Worm (Caenorhabditis elegans) whole organism, L1 larva: ENCODE data around the gene inx-1.

Source experiments
- aly-2 ChIP-seq: fragments of 150-350 bp; optimal IDR thresholded peaks from 2 replicates; lab custom pipeline; 2014; ENCODE audit warnings: missing biosample characterization, missing genetic modification characterization
- ces-1 ChIP-seq: fragments of 150-350 bp; optimal IDR thresholded peaks from 2 replicates; lab custom pipeline; 2014; ENCODE audit warnings: missing biosample characterization, missing genetic modification reagents, missing genetic modification characterization
- elt-2 ChIP-seq: sonication (generic microtip); optimal IDR thresholded peaks from 2 replicates; lab custom pipeline; 2016; ENCODE audit warnings: missing genetic modification characterization, mild to moderate bottlenecking, inconsistent platforms, missing compliant biosample characterization, missing genetic modification reagents
- elt-3 ChIP-seq, 6 experiments: fragments of 150-350 bp in 1 of 6; sonication (generic microtip); optimal IDR thresholded peaks; 2 replicates each; lab custom pipeline; 2017 to 2018; ENCODE audit warnings: missing biosample characterization in 6 of 6, missing genetic modification characterization in 6 of 6, inconsistent platforms in 1 of 6
- irx-1 ChIP-seq: sonication (generic microtip); optimal IDR thresholded peaks from 2 replicates; lab custom pipeline; 2016; ENCODE audit warnings: missing genetic modification characterization, missing compliant biosample characterization
- nhr-77 ChIP-seq: fragments of 150-350 bp; optimal IDR thresholded peaks from 2 replicates; lab custom pipeline; 2014; ENCODE audit warnings: missing biosample characterization, missing genetic modification characterization
- pqm-1 ChIP-seq: sonication (generic microtip); optimal IDR thresholded peaks from 3 replicates; lab custom pipeline; 2017; ENCODE audit warnings: missing biosample characterization, missing genetic modification characterization
- snpc-4 ChIP-seq: fragments of 150-350 bp; optimal IDR thresholded peaks from 2 replicates; lab custom pipeline; 2014; ENCODE audit warnings: missing biosample characterization, missing genetic modification characterization
- unc-62 ChIP-seq: fragments of 150-350 bp; optimal IDR thresholded peaks from 2 replicates; lab custom pipeline; 2014; ENCODE audit warnings: missing biosample characterization, missing genetic modification reagents, missing genetic modification characterization

- TF ChIP-seq elt-2 (no peak), ces-1 (GFP tag; lab: Kevin White, UChicago) (no peak), irx-1 (tag; lab: Kevin White, UChicago) (no peak), elt-3 (tag; optimal IDR thresholded peaks at IDR 0.05; lab: Kevin White, UChicago) (no peak), nhr-77 (tag; lab: Kevin White, UChicago) (no peak), pqm-1 (tag; lab: Kevin White, UChicago) (no peak), unc-62 (GFP tag; lab: Kevin White, UChicago) (no peak), snpc-4 (tag; lab: Kevin White, UChicago) (no peak), aly-2 (tag; lab: Kevin White, UChicago) (no peak)
Measured at ce11 chrX:6901078-6901477, 55.1 kb downstream of the inx-1 start, which contains the start of gene pes-23.
